Fruit fly (Drosophila melanogaster): ENCODE data around the gene CG42371.

Gene CG42371

DNA sequence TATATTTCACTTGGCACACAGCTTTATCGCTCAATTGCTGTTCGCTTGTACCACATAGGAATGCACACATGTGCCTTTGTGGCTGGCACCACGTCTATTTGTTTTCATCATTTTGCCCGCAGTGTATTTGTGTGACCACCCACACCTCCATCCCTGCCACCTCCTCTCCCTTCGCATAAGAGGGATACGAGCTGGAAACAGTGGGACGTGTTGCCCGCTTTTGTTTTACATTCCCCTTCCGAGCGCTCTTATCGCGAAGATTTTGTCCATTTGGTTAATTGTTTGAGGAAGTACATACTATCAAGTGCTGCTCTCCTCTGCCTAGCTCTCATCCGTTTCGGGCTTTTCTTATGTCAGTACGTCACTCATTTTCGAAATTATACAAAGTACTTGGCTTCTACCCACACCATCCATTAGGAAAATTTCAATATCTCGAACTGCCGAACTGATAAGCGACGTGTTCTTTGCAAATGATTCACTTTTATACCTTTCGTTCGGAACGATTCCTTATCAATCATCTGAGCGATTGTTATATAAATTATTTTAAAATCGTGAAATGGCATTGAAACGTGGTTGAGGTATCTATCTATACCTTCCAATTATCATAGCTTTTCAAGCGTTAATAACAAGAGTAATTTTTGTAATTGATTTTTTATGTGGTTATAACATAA, 11.3 kb upstream of the CG42371 start (continued):
- TF ChIP-seq CG7556 (GFP tag; optimal IDR thresholded peaks at IDR 0.05) (no peak), repo (GFP tag; optimal IDR thresholded peaks at IDR 0.05) (no peak), Gsc (GFP tag; IDR thresholded peaks at IDR 0.05) (no peak), zf30C (GFP tag; optimal IDR thresholded peaks at IDR 0.05) (no peak), Nf-YC (tag; optimal IDR thresholded peaks at IDR 0.05) (no peak), CG12299 (tag; optimal IDR thresholded peaks at IDR 0.05) (no peak), Dbx (GFP tag; IDR thresholded peaks at IDR 0.05) (0 out of 3 replicates have a peak, but pooled peaks have one; percentile 22), dmrt99B (tag; optimal IDR thresholded peaks at IDR 0.05) (no peak), MTF-1 (GFP tag; optimal IDR thresholded peaks at IDR 0.05; ENCODE audit: borderline replicate concordance) (no peak), CG2199 (GFP tag; IDR thresholded peaks at IDR 0.05) (peak; percentile 32; the same call in 1 of the 3 replicates), CG14667 (GFP tag; IDR thresholded peaks at IDR 0.05) (no peak), nerfin-1 (tag; optimal IDR thresholded peaks at IDR 0.05) (no peak), mirr (GFP tag; optimal IDR thresholded peaks at IDR 0.05) (peak; percentile 57), zfh1 (GFP tag; IDR thresholded peaks at IDR 0.05) (0 out of 3 replicates have a peak, but pooled peaks have one; percentile 14), lab (GFP tag; optimal IDR thresholded peaks at IDR 0.05) (peak; percentile 29), PHDP (tag; optimal IDR thresholded peaks at IDR 0.05) (no peak)

DNA sequence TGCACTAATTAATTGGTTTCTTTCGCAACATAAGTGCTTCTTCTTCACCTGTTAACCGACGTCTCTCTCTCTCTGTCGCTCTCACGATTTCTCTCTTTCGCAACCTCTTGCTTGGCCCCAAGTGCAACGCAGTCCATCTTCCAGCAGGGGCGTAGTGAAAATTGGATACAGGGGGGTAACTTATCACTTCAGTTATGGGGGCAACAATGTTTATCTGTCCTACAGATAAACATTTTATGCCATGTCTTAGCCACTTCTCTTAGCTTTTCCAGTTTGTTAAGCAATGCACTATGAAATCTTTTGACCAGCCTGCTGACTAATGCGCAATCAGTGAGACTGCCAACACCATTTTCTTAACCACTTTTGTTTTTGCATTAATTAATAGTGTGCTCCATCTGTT, 10.3 kb upstream of the CG42371 start:
- TF ChIP-seq zen2 (GFP tag; IDR thresholded peaks at IDR 0.05; ENCODE audit: partially characterized antibody) = no peak
- peak; percentile 48 for TF ChIP-seq lilli (GFP tag; optimal IDR thresholded peaks at IDR 0.05)
- peak; percentile 69 for TF ChIP-seq dysf (GFP tag; IDR thresholded peaks at IDR 0.05)
- peak; percentile 71 for TF ChIP-seq ara (GFP tag; IDR thresholded peaks at IDR 0.05)
- peak; percentile 37 for TF ChIP-seq CG12942 (GFP tag; optimal IDR thresholded peaks at IDR 0.05)
- peak; percentile 47 for TF ChIP-seq Blimp-1 (GFP tag; optimal IDR thresholded peaks at IDR 0.05)
- TF ChIP-seq Side (GFP tag; optimal IDR thresholded peaks at IDR 0.05) = peak; percentile 6
- TF ChIP-seq CG12219 (GFP tag; optimal IDR thresholded peaks at IDR 0.05) = peak; percentile 39
- TF ChIP-seq CG31441 (GFP tag; IDR thresholded peaks at IDR 0.05) = peak; percentile 44; the same call in 1 of the 2 replicates
- TF ChIP-seq H2.0 (GFP tag; IDR thresholded peaks at IDR 0.05) = peak; percentile 54; the same call in 1 of the 2 replicates
- TF ChIP-seq CG10654 (GFP tag; optimal IDR thresholded peaks at IDR 0.05) = peak; percentile 14
- TF ChIP-seq Atf3 (GFP tag; optimal IDR thresholded peaks at IDR 0.05) = no peak
- no peak for TF ChIP-seq CG2889 (GFP tag; IDR thresholded peaks at IDR 0.05)
- peak; percentile 30 for TF ChIP-seq CG2712 (tag; optimal IDR thresholded peaks at IDR 0.05)
- TF ChIP-seq B-H2 (GFP tag; optimal IDR thresholded peaks at IDR 0.05) = no peak
- TF ChIP-seq CG5180 (GFP tag; optimal IDR thresholded peaks at IDR 0.05) = peak; percentile 41
- TF ChIP-seq CG5953 (GFP tag; IDR thresholded peaks at IDR 0.05) = peak; percentile 53
- TF ChIP-seq CG12391 (tag; optimal IDR thresholded peaks at IDR 0.05) = peak; percentile 37
- TF ChIP-seq PHDP (tag; optimal IDR thresholded peaks at IDR 0.05) = peak; percentile 51
- TF ChIP-seq CG11247 (GFP tag; IDR thresholded peaks at IDR 0.05) = peak; percentile 26; the same call in 1 of the 2 replicates
- TF ChIP-seq CG2678 (tag; optimal IDR thresholded peaks at IDR 0.05) = peak; percentile 59
- TF ChIP-seq dpn (GFP tag; optimal IDR thresholded peaks at IDR 0.05) = peak; percentile 26 to 47
- peak; percentile 30 for TF ChIP-seq Ssrp (tag; optimal IDR thresholded peaks at IDR 0.05)
- peak; percentile 21 for TF ChIP-seq CG2116 (GFP tag; optimal IDR thresholded peaks at IDR 0.05)
- peak; percentile 66 for TF ChIP-seq Ptx1 (GFP tag; IDR thresholded peaks at IDR 0.05)
- peak; percentile 59 for TF ChIP-seq CG12071 (GFP tag; optimal IDR thresholded peaks at IDR 0.05)
- peak; percentile 26; the same call in 1 of the 2 replicates for TF ChIP-seq CG11696 (GFP tag; IDR thresholded peaks at IDR 0.05)
- peak; percentile 41 for TF ChIP-seq CG13296 (GFP tag; optimal IDR thresholded peaks at IDR 0.05)
- peak; percentile 69; the same call in 2 of the 3 replicates for TF ChIP-seq otp (GFP tag; IDR thresholded peaks at IDR 0.05)
- TF ChIP-seq CG17912 (GFP tag; optimal IDR thresholded peaks at IDR 0.05) = peak; percentile 52
- TF ChIP-seq CG14441 (GFP tag; IDR thresholded peaks at IDR 0.05) = peak; percentile 65
- TF ChIP-seq phol (tag; optimal IDR thresholded peaks at IDR 0.05) = peak; percentile 51
- no peak for TF ChIP-seq CG30020 (tag; optimal IDR thresholded peaks at IDR 0.05)
- TF ChIP-seq CG9876 (GFP tag; optimal IDR thresholded peaks at IDR 0.05) = peak; percentile 23

Measured in whole organism, embryonic.